Worm (Caenorhabditis elegans) whole organism, young adult: ENCODE data around the gene fox-1.

Source experiments
- B0261.1 ChIP-seq: sonication (generic microtip); optimal IDR thresholded peaks from 2 replicates; lab custom pipeline; 2016; ENCODE audit warnings: mild to moderate bottlenecking, missing genetic modification characterization, moderate library complexity, missing compliant biosample characterization
- F52B5.7 ChIP-seq: sonication (generic microtip); optimal IDR thresholded peaks from 2 replicates; lab custom pipeline; 2016; ENCODE audit warnings: mild to moderate bottlenecking, missing genetic modification characterization, missing compliant biosample characterization
- F57C9.4 ChIP-seq: sonication (generic microtip); optimal IDR thresholded peaks from 2 replicates; lab custom pipeline; 2017; ENCODE audit warnings: mild to moderate bottlenecking, missing genetic modification characterization, missing compliant biosample characterization
- K12H6.12 ChIP-seq: fragments of 200-800 bp; sonication (Bioruptor generic); optimal IDR thresholded peaks from 2 replicates; lab custom pipeline; 2018; ENCODE audit warnings: mild to moderate bottlenecking, missing genetic modification characterization, missing compliant biosample characterization
- T07F8.4 ChIP-seq: sonication (generic microtip); optimal IDR thresholded peaks from 2 replicates; lab custom pipeline; 2016; ENCODE audit warnings: mild to moderate bottlenecking, missing genetic modification characterization, moderate library complexity, missing compliant biosample characterization
- Y53G8AR.9 ChIP-seq: fragments of 200-800 bp; sonication (Bioruptor generic); conservative IDR thresholded peaks from 2 replicates; pipeline ENCODE4 v1.3.6; 2022; ENCODE audit warnings: missing genetic modification reagents, missing genetic modification characterization, missing compliant biosample characterization
- Y79H2A.3 ChIP-seq: fragments of 200-800 bp; sonication (Bioruptor generic); conservative IDR thresholded peaks from 2 replicates; pipeline ENCODE4 v1.3.6; 2022; ENCODE audit warnings: missing genetic modification reagents, missing genetic modification characterization, missing compliant biosample characterization
- Y95B8A.8 ChIP-seq: fragments of 200-800 bp; sonication (Bioruptor generic); IDR thresholded peaks from 2 replicates; pipeline ENCODE4 v1.3.6; 2022; ENCODE audit warnings: missing genetic modification reagents, missing genetic modification characterization, missing compliant biosample characterization
- attf-3 ChIP-seq: fragments of 200-800 bp; sonication (Bioruptor generic); conservative IDR thresholded peaks from 2 replicates; pipeline ENCODE4 v1.3.6; 2022; ENCODE audit warnings: missing genetic modification reagents, missing genetic modification characterization, missing compliant biosample characterization
- attf-6 ChIP-seq: fragments of 200-800 bp; sonication (Bioruptor generic); IDR thresholded peaks from 2 replicates; pipeline ENCODE4 v1.3.6; 2022; ENCODE audit warnings: missing genetic modification reagents, missing genetic modification characterization, missing compliant biosample characterization
- ccch-3 ChIP-seq: fragments of 200-800 bp; sonication (Bioruptor generic); optimal IDR thresholded peaks from 2 replicates; lab custom pipeline; 2018; ENCODE audit warnings: mild to moderate bottlenecking, missing genetic modification characterization, missing compliant biosample characterization
- cebp-1 ChIP-seq, 2 experiments: fragments of 200-800 bp in 1 of 2; sonication (Bioruptor generic) in 1 of 2; sonication (generic microtip) in 1 of 2; IDR thresholded peaks in 1 of 2; optimal IDR thresholded peaks in 1 of 2; 2 replicates each; pipeline versions ENCODE4 v1.3.6 to Lab custom; 2017 to 2022; ENCODE audit warnings: missing compliant biosample characterization in 2 of 2, missing genetic modification characterization in 2 of 2, mild to moderate bottlenecking in 1 of 2, missing genetic modification reagents in 1 of 2, moderate library complexity in 1 of 2
- cebp-2 ChIP-seq: fragments of 200-800 bp; sonication (Bioruptor generic); IDR thresholded peaks from 2 replicates; pipeline ENCODE4 v1.3.6; 2022; ENCODE audit warnings: missing genetic modification characterization, missing compliant biosample characterization
- die-1 ChIP-seq: sonication (generic microtip); optimal IDR thresholded peaks from 2 replicates; lab custom pipeline; 2016; ENCODE audit warnings: missing genotype, mild to moderate bottlenecking, missing genetic modification characterization, missing compliant biosample characterization
- dpl-1 ChIP-seq: fragments of 150-350 bp; optimal IDR thresholded peaks from 2 replicates; lab custom pipeline; 2014; ENCODE audit warnings: missing biosample characterization, missing genetic modification reagents, missing genetic modification characterization
- ekl-4 ChIP-seq: fragments of 200-800 bp; sonication (Bioruptor generic); IDR thresholded peaks from 2 replicates; pipeline ENCODE4 v1.3.6; 2022; ENCODE audit warnings: missing genetic modification reagents, missing genetic modification characterization, missing compliant biosample characterization
- hlh-12 ChIP-seq: sonication (generic microtip); optimal IDR thresholded peaks from 2 replicates; lab custom pipeline; 2016; ENCODE audit warnings: missing genetic modification characterization, missing compliant biosample characterization
- hlh-26 ChIP-seq: fragments of 200-800 bp; sonication (Bioruptor generic); conservative IDR thresholded peaks from 2 replicates; pipeline ENCODE4 v1.3.6; 2022; ENCODE audit warnings: missing genetic modification reagents, missing genetic modification characterization, missing compliant biosample characterization
- hmg-1.2 ChIP-seq: fragments of 200-800 bp; sonication (Bioruptor generic); IDR thresholded peaks from 2 replicates; pipeline ENCODE4 v1.3.6; 2022; ENCODE audit warnings: missing genetic modification reagents, missing genetic modification characterization, missing compliant biosample characterization
- hmg-20 ChIP-seq: fragments of 200-800 bp; sonication (Bioruptor generic); IDR thresholded peaks from 2 replicates; pipeline ENCODE4 v1.3.6; 2022; ENCODE audit warnings: missing genetic modification reagents, missing genetic modification characterization, missing compliant biosample characterization
- lag-1 ChIP-seq: fragments of 200-800 bp; sonication (Bioruptor generic); IDR thresholded peaks from 2 replicates; pipeline ENCODE4 v1.3.6; 2022; ENCODE audit warnings: missing genetic modification reagents, missing genetic modification characterization, missing compliant biosample characterization
- let-526 ChIP-seq: fragments of 200-800 bp; sonication (Bioruptor generic); IDR thresholded peaks from 2 replicates; pipeline ENCODE4 v1.3.6; 2022; ENCODE audit warnings: missing genetic modification reagents, missing genetic modification characterization, missing compliant biosample characterization
- lin-26 ChIP-seq: fragments of 200-800 bp; sonication (Bioruptor generic); IDR thresholded peaks from 2 replicates; pipeline ENCODE4 v1.3.6; 2022; ENCODE audit warnings: missing genetic modification reagents, missing genetic modification characterization, missing compliant biosample characterization
- lsy-27 ChIP-seq: sonication (generic microtip); optimal IDR thresholded peaks from 2 replicates; lab custom pipeline; 2017; ENCODE audit warnings: missing genetic modification characterization, mild to moderate bottlenecking, missing compliant biosample characterization, antibody characterized with exemption, missing genotype, borderline replicate concordance; ENCODE audit not compliant: insufficient read depth
- mel-28 ChIP-seq: sonication (generic microtip); optimal IDR thresholded peaks from 2 replicates; lab custom pipeline; 2016; ENCODE audit warnings: borderline replicate concordance, mild to moderate bottlenecking, missing genetic modification characterization, missing compliant biosample characterization
- nhr-27 ChIP-seq: fragments of 200-800 bp; sonication (Bioruptor generic); optimal IDR thresholded peaks from 2 replicates; lab custom pipeline; 2018; ENCODE audit warnings: mild to moderate bottlenecking, missing genetic modification characterization, moderate library complexity, missing compliant biosample characterization
- rcor-1 ChIP-seq: fragments of 200-800 bp; sonication (Bioruptor generic); IDR thresholded peaks from 2 replicates; pipeline ENCODE4 v1.3.6; 2022; ENCODE audit warnings: missing genetic modification reagents, missing genetic modification characterization, missing compliant biosample characterization
- snpc-1.1 ChIP-seq: sonication (generic microtip); optimal IDR thresholded peaks from 2 replicates; lab custom pipeline; 2017; ENCODE audit warnings: missing genetic modification characterization, mild to moderate bottlenecking, missing compliant biosample characterization, antibody characterized with exemption, moderate library complexity, missing genotype, missing genetic modification reagents; ENCODE audit not compliant: insufficient read depth
- snpc-1.3 ChIP-seq: sonication (generic microtip); optimal IDR thresholded peaks from 2 replicates; lab custom pipeline; 2017; ENCODE audit warnings: missing genetic modification characterization, mild to moderate bottlenecking, missing compliant biosample characterization, antibody characterized with exemption, moderate library complexity, missing genotype, missing genetic modification reagents; ENCODE audit not compliant: insufficient read depth
- snpc-4 ChIP-seq, 5 experiments: fragments of 150-350 bp in 1 of 5; sonication (generic microtip) in 4 of 5; optimal IDR thresholded peaks; 2 replicates each; lab custom pipeline; 2014 to 2018; ENCODE audit warnings: missing genetic modification characterization in 5 of 5, missing biosample characterization in 3 of 5, antibody characterized with exemption in 2 of 5, mild to moderate bottlenecking in 2 of 5, missing compliant biosample characterization in 2 of 5, missing genotype in 2 of 5, moderate library complexity in 2 of 5, missing genetic modification reagents in 1 of 5
- tbp1 ChIP-seq: fragments of 200-800 bp; sonication (Bioruptor generic); optimal IDR thresholded peaks from 2 replicates; lab custom pipeline; 2018; ENCODE audit warnings: mild to moderate bottlenecking, missing genetic modification characterization, missing compliant biosample characterization
- tlf-1 ChIP-seq: fragments of 200-800 bp; sonication (Bioruptor generic); optimal IDR thresholded peaks from 2 replicates; lab custom pipeline; 2018; ENCODE audit warnings: mild to moderate bottlenecking, missing genetic modification characterization, missing compliant biosample characterization
- zfh-2 ChIP-seq: fragments of 200-800 bp; sonication (Bioruptor generic); conservative IDR thresholded peaks from 2 replicates; pipeline ENCODE4 v1.3.6; 2022; ENCODE audit warnings: missing genetic modification reagents, missing genetic modification characterization, missing compliant biosample characterization
- ztf-3 ChIP-seq: fragments of 200-800 bp; sonication (Bioruptor generic); optimal IDR thresholded peaks from 2 replicates; lab custom pipeline; 2018; ENCODE audit warnings: mild to moderate bottlenecking, missing genetic modification characterization, missing compliant biosample characterization
- ztf-6 ChIP-seq: fragments of 200-800 bp; sonication (Bioruptor generic); IDR thresholded peaks from 2 replicates; pipeline ENCODE4 v1.3.6; 2022; ENCODE audit warnings: missing genetic modification reagents, missing genetic modification characterization, missing compliant biosample characterization

fox-1 gene

ce11 chrX:2495865-2496314 is 36.2 kb upstream of the fox-1 start, which contains the start of gene rabr-1 (continued):
- TF ChIP-seq dpl-1 (GFP tag; lab: Kevin White, UChicago) = no peak

- TF ChIP-seq lsy-27 (tag; lab: Kevin White, UChicago) = no peak
- no peak for TF ChIP-seq hlh-26 (GFP tag; lab: Robert Waterston, UW)
- no peak for TF ChIP-seq attf-3 (GFP tag; lab: Robert Waterston, UW)
- no peak for TF ChIP-seq let-526 (GFP tag; lab: Robert Waterston, UW)
- TF ChIP-seq ekl-4 = no peak
- TF ChIP-seq hmg-20 (GFP tag; lab: Robert Waterston, UW) = no peak
- TF ChIP-seq tlf-1 = no peak
- no peak for TF ChIP-seq attf-6 (GFP tag; lab: Robert Waterston, UW)
- TF ChIP-seq, all 124 proteins: peak for 0
These were observed 34.6 kb upstream of the fox-1 start for ce11 chrX:2494296-2494695.

ce11 chrX:2493586-2494175 is 34.0 kb upstream of the fox-1 start:
- no peak for TF ChIP-seq nhr-27 (tag; lab: Kevin White, UChicago)
- TF ChIP-seq rcor-1 (GFP tag; lab: Robert Waterston, UW) = no peak
- no peak for TF ChIP-seq hlh-12
- TF ChIP-seq Y79H2A.3 (GFP tag; lab: Robert Waterston, UW) = no peak
- TF ChIP-seq lag-1 (GFP tag; lab: Robert Waterston, UW) = no peak
- TF ChIP-seq Y95B8A.8 (GFP tag; lab: Robert Waterston, UW) = no peak
- no peak for TF ChIP-seq ztf-3 (GFP tag; lab: Kevin White, UChicago)
- no peak for TF ChIP-seq snpc-1.3
- TF ChIP-seq Y53G8AR.9 (GFP tag; lab: Robert Waterston, UW) = no peak
- no peak for TF ChIP-seq tbp1 (GFP tag; lab: Kevin White, UChicago)
- TF ChIP-seq snpc-1.1 = peak; percentile 10
- no peak for TF ChIP-seq die-1
- peak; percentile 64 for TF ChIP-seq zfh-2 (GFP tag; lab: Robert Waterston, UW)
- 0 out of 2 replicates have a peak, but pooled peaks have one; percentile 32 for TF ChIP-seq cebp-1 (GFP tag; IDR thresholded peaks at IDR 0.05; lab: Robert Waterston, UW)
- peak; percentile 86 for TF ChIP-seq cebp-1 (tag; optimal IDR thresholded peaks at IDR 0.05; lab: Kevin White, UChicago)
- TF ChIP-seq F57C9.4 (tag; lab: Kevin White, UChicago) = no peak
- no peak for TF ChIP-seq ztf-6 (GFP tag; lab: Robert Waterston, UW)
- no peak for TF ChIP-seq K12H6.12
- no peak for TF ChIP-seq hmg-1.2
- TF ChIP-seq mel-28 (tag; lab: Kevin White, UChicago) = no peak
- no peak for TF ChIP-seq tlf-1
- no peak for TF ChIP-seq T07F8.4 (tag; lab: Kevin White, UChicago)
- TF ChIP-seq B0261.1 (tag; lab: Kevin White, UChicago) = no peak
- TF ChIP-seq lin-26 (GFP tag; lab: Robert Waterston, UW) = no peak
- TF ChIP-seq F52B5.7 (tag; lab: Kevin White, UChicago) = no peak
- TF ChIP-seq cebp-2 (GFP tag; lab: Robert Waterston, UW) = 0 out of 2 replicates have a peak, but pooled peaks have one; percentile 67
- no peak for TF ChIP-seq ccch-3
- no peak for TF ChIP-seq snpc-4 (GFP tag; optimal IDR thresholded peaks at IDR 0.05; lab: Kevin White, UChicago)
- peak in 2 of 4 experiments; percentile 58 to 72 for TF ChIP-seq snpc-4 (tag; optimal IDR thresholded peaks at IDR 0.05; lab: Kevin White, UChicago)
- TF ChIP-seq, all 124 proteins: peak for 5
